Fruit fly (Drosophila melanogaster): Measurements from ENCODE around the gene CG12091.
A peak's percentile ranks its signal among the peaks of the same experiment; 100 is the strongest.

The CG12091 gene

dm6 chr3L:1578391-1578948 is 41.8 kb upstream of the CG12091 start (continued):
- no peak for TF ChIP-seq Usf (GFP tag; optimal IDR thresholded peaks at IDR 0.05)
- TF ChIP-seq rib (GFP tag; IDR thresholded peaks at IDR 0.05) = no peak
- peak; percentile 8 for TF ChIP-seq CG13775 (GFP tag; optimal IDR thresholded peaks at IDR 0.05)
- TF ChIP-seq Xbp1 (GFP tag; optimal IDR thresholded peaks at IDR 0.05) = peak; percentile 1
- TF ChIP-seq CG7556 (GFP tag; optimal IDR thresholded peaks at IDR 0.05) = peak; percentile 19
- peak; percentile 64 for TF ChIP-seq Asciz (GFP tag; optimal IDR thresholded peaks at IDR 0.05)
- TF ChIP-seq CG17802 (tag; optimal IDR thresholded peaks at IDR 0.05) = no peak
- peak; percentile 44 for TF ChIP-seq ind (GFP tag; optimal IDR thresholded peaks at IDR 0.05)
- TF ChIP-seq CG8478 (optimal IDR thresholded peaks at IDR 0.05) = peak; percentile 66
- no peak for TF ChIP-seq Tbp (GFP tag; optimal IDR thresholded peaks at IDR 0.05)
- peak; percentile 14 for TF ChIP-seq CG18764 (GFP tag; optimal IDR thresholded peaks at IDR 0.05)
- no peak for TF ChIP-seq lbe (GFP tag; optimal IDR thresholded peaks at IDR 0.05)
- TF ChIP-seq scrt (GFP tag; optimal IDR thresholded peaks at IDR 0.05) = peak; percentile 20
- TF ChIP-seq Sin3A (optimal IDR thresholded peaks at IDR 0.05) = no peak
- TF ChIP-seq CG5245 (GFP tag; optimal IDR thresholded peaks at IDR 0.05) = peak; percentile 39
- peak; percentile 27 for TF ChIP-seq slbo (GFP tag; IDR thresholded peaks at IDR 0.05)
- TF ChIP-seq CG10366 (GFP tag; IDR thresholded peaks at IDR 0.05) = no peak
- 0 out of 3 replicates have a peak, but pooled peaks have one; percentile 27 for TF ChIP-seq sr (GFP tag; IDR thresholded peaks at IDR 0.05)
- no peak for TF ChIP-seq CG2199 (GFP tag; IDR thresholded peaks at IDR 0.05)
- TF ChIP-seq Six4 (GFP tag; optimal IDR thresholded peaks at IDR 0.05) = peak; percentile 46
- TF ChIP-seq CG32532 (GFP tag; IDR thresholded peaks at IDR 0.05) = 0 out of 2 replicates have a peak, but pooled peaks have one; percentile 37
- peak; percentile 33 for TF ChIP-seq Camta (GFP tag; optimal IDR thresholded peaks at IDR 0.05)
- TF ChIP-seq onecut (GFP tag; IDR thresholded peaks at IDR 0.05) = peak; percentile 25; the same call in 1 of the 2 replicates
- TF ChIP-seq CG4820 (GFP tag; optimal IDR thresholded peaks at IDR 0.05) = peak; percentile 37
- no peak for TF ChIP-seq wdn (GFP tag; IDR thresholded peaks at IDR 0.05)
- TF ChIP-seq D (optimal IDR thresholded peaks at IDR 0.05) = no peak
- peak; percentile 9 for TF ChIP-seq D (GFP tag; optimal IDR thresholded peaks at IDR 0.05)
- no peak for TF ChIP-seq CG2875 (GFP tag; optimal IDR thresholded peaks at IDR 0.05)
- TF ChIP-seq HmgZ (tag; optimal IDR thresholded peaks at IDR 0.05) = peak; percentile 34
- TF ChIP-seq zfh1 (GFP tag; IDR thresholded peaks at IDR 0.05) = peak; percentile 54; the same call in 2 of the 3 replicates
- TF ChIP-seq kay (GFP tag; optimal IDR thresholded peaks at IDR 0.05) = peak; percentile 25
- TF ChIP-seq HmgD (GFP tag; optimal IDR thresholded peaks at IDR 0.05) = no peak
- peak; percentile 28 for TF ChIP-seq pum (GFP tag; optimal IDR thresholded peaks at IDR 0.05)

DNA sequence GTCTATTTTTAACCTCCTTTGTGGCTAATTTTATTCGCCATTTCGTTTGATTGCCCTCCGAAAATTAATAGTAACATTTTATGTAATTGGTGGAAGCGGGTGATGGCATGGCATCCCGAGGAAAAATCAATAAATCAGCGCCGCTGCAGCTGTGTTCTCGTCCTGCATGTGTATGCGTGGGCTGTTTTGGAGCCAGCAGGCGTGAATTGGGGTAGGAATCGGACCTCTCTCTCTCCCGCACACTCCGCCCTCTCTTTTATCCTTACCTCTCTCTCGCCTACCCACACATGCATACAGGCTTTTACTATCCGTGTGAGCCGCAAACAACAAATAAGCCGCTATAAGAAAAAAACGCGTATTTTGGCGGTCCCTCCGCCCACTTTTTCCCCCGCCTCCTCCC is 40.7 kb upstream of the CG12091 start:
- TF ChIP-seq sqz (GFP tag; optimal IDR thresholded peaks at IDR 0.05) = peak; percentile 49
- TF ChIP-seq so (GFP tag; IDR thresholded peaks at IDR 0.05) = no peak
- no peak for TF ChIP-seq NK7.1 (GFP tag; optimal IDR thresholded peaks at IDR 0.05)
- no peak for TF ChIP-seq trh (GFP tag; optimal IDR thresholded peaks at IDR 0.05)
- TF ChIP-seq fu2 (GFP tag; optimal IDR thresholded peaks at IDR 0.05) = no peak
- no peak for TF ChIP-seq eve (GFP tag; optimal IDR thresholded peaks at IDR 0.05)
- TF ChIP-seq Nf-YA (GFP tag; IDR thresholded peaks at IDR 0.05) = no peak
- TF ChIP-seq H15 (GFP tag; IDR thresholded peaks at IDR 0.05) = no peak
- TF ChIP-seq Asciz (GFP tag; optimal IDR thresholded peaks at IDR 0.05) = no peak
- TF ChIP-seq CG16815 (GFP tag; optimal IDR thresholded peaks at IDR 0.05) = no peak
- TF ChIP-seq CG11696 (GFP tag; IDR thresholded peaks at IDR 0.05) = no peak
- TF ChIP-seq ab (GFP tag; optimal IDR thresholded peaks at IDR 0.05) = no peak
- no peak for TF ChIP-seq Ets65A (GFP tag)
- TF ChIP-seq crol (GFP tag; IDR thresholded peaks at IDR 0.05) = peak; percentile 71
- no peak for TF ChIP-seq CG14965 (GFP tag; optimal IDR thresholded peaks at IDR 0.05; ENCODE audit: borderline replicate concordance)
- TF ChIP-seq CG8359 (GFP tag; optimal IDR thresholded peaks at IDR 0.05; ENCODE audit: borderline replicate concordance) = no peak
- TF ChIP-seq ac (GFP tag; optimal IDR thresholded peaks at IDR 0.05) = no peak
- TF ChIP-seq CG6791 (GFP tag; IDR thresholded peaks at IDR 0.05; ENCODE audit: partially characterized antibody) = no peak
- TF ChIP-seq HLHmδ (GFP tag; optimal IDR thresholded peaks at IDR 0.05) = no peak
- no peak for TF ChIP-seq z (GFP tag; IDR thresholded peaks at IDR 0.05)
- no peak for TF ChIP-seq Bdp1 (GFP tag; optimal IDR thresholded peaks at IDR 0.05)
- TF ChIP-seq oc (tag; optimal IDR thresholded peaks at IDR 0.05) = no peak
- TF ChIP-seq kni (GFP tag; optimal IDR thresholded peaks at IDR 0.05) = no peak
